Fruit fly (Drosophila melanogaster) whole organism, prepupa: Measurements from ENCODE around the gene SdhD.

Experiments used
- CG10631 ChIP-seq: fragments of 200-800 bp; sonication (Bioruptor generic); optimal IDR thresholded peaks from 2 replicates; lab custom pipeline; 2016; ENCODE audit warnings: missing biosample characterization, missing genetic modification characterization
- CG10669 ChIP-seq: fragments of 200-800 bp; sonication (Bioruptor generic); optimal IDR thresholded peaks from 3 replicates; lab custom pipeline; 2018; ENCODE audit warnings: missing biosample characterization, mild to moderate bottlenecking, missing genetic modification characterization, moderate library complexity
- CG11294 ChIP-seq: fragments of 200-800 bp; sonication (Bioruptor generic); IDR thresholded peaks from 2 replicates; pipeline ENCODE4 v1.3.6; 2022; ENCODE audit warnings: missing biosample characterization, missing genetic modification characterization
- CG11762 ChIP-seq: fragments of 200-800 bp; sonication (Bioruptor generic); optimal IDR thresholded peaks from 3 replicates; lab custom pipeline; 2016; ENCODE audit warnings: missing biosample characterization, missing genetic modification characterization; ENCODE audit not compliant: insufficient read depth
- CG11902 ChIP-seq: fragments of 200-800 bp; sonication (Bioruptor generic); optimal IDR thresholded peaks from 3 replicates; lab custom pipeline; 2016; ENCODE audit warnings: missing biosample characterization, missing genetic modification characterization
- CG1621 ChIP-seq: fragments of 200-800 bp; sonication (Bioruptor generic); optimal IDR thresholded peaks from 3 replicates; lab custom pipeline; 2018; ENCODE audit warnings: missing biosample characterization, mild to moderate bottlenecking, missing genetic modification characterization
- CG16779 ChIP-seq: fragments of 200-800 bp; sonication (Bioruptor generic); optimal IDR thresholded peaks from 3 replicates; lab custom pipeline; 2017; ENCODE audit warnings: missing biosample characterization, mild to moderate bottlenecking, missing genetic modification characterization
- CG3032 ChIP-seq: fragments of 200-800 bp; optimal IDR thresholded peaks from 2 replicates; lab custom pipeline; 2019; ENCODE audit warnings: missing biosample characterization, mild to moderate bottlenecking, missing genetic modification characterization, moderate library complexity
- CG31627 ChIP-seq: fragments of 200-800 bp; sonication (Bioruptor generic); optimal IDR thresholded peaks from 3 replicates; lab custom pipeline; 2016; ENCODE audit warnings: missing biosample characterization, missing genetic modification characterization
- CG32006 ChIP-seq: fragments of 200-800 bp; sonication (Bioruptor generic); optimal IDR thresholded peaks from 3 replicates; lab custom pipeline; 2017; ENCODE audit warnings: missing biosample characterization, mild to moderate bottlenecking, missing genetic modification characterization
- CG34406 ChIP-seq: fragments of 200-800 bp; sonication (Bioruptor generic); optimal IDR thresholded peaks from 3 replicates; lab custom pipeline; 2016; ENCODE audit warnings: missing biosample characterization, missing genetic modification characterization
- CG3919 ChIP-seq: fragments of 200-800 bp; sonication (Bioruptor generic); optimal IDR thresholded peaks from 3 replicates; lab custom pipeline; 2016; ENCODE audit warnings: missing biosample characterization, missing genetic modification characterization
- CG4318 ChIP-seq: fragments of 200-800 bp; sonication (Bioruptor generic); optimal IDR thresholded peaks from 3 replicates; lab custom pipeline; 2017; ENCODE audit warnings: missing biosample characterization, mild to moderate bottlenecking, missing genetic modification characterization
- CG6163 ChIP-seq: fragments of 200-800 bp; sonication (Bioruptor generic); IDR thresholded peaks from 3 replicates; pipeline ENCODE4 v1.3.6; 2022; ENCODE audit warnings: missing biosample characterization, missing genetic modification characterization
- CG6276 ChIP-seq: fragments of 200-800 bp; sonication (Bioruptor generic); optimal IDR thresholded peaks from 2 replicates; lab custom pipeline; 2017; ENCODE audit warnings: missing biosample characterization, mild to moderate bottlenecking, missing genetic modification characterization
- CG6808 ChIP-seq: fragments of 200-800 bp; sonication (Bioruptor generic); optimal IDR thresholded peaks from 3 replicates; lab custom pipeline; 2017; ENCODE audit warnings: missing biosample characterization, missing genetic modification characterization, mild to moderate bottlenecking, moderate library complexity, missing genetic modification reagents
- CG6854 ChIP-seq: fragments of 200-800 bp; sonication (Bioruptor generic); optimal IDR thresholded peaks from 2 replicates; lab custom pipeline; 2017; ENCODE audit warnings: missing biosample characterization, mild to moderate bottlenecking, missing genetic modification characterization
- CG7368 ChIP-seq: fragments of 200-800 bp; sonication (Bioruptor generic); optimal IDR thresholded peaks from 3 replicates; lab custom pipeline; 2016; ENCODE audit warnings: missing biosample characterization, missing genetic modification characterization
- CG8119 ChIP-seq: fragments of 200-800 bp; sonication (Bioruptor generic); IDR thresholded peaks from 3 replicates; pipeline ENCODE4 v1.3.6; 2022; ENCODE audit warnings: missing biosample characterization, missing genetic modification characterization
- CG8632 ChIP-seq: fragments of 200-800 bp; sonication (Bioruptor generic); optimal IDR thresholded peaks from 3 replicates; lab custom pipeline; 2016; ENCODE audit warnings: missing biosample characterization, missing genetic modification characterization
- CG9139 ChIP-seq: fragments of 200-800 bp; sonication (Bioruptor generic); optimal IDR thresholded peaks from 3 replicates; lab custom pipeline; 2017; ENCODE audit warnings: missing biosample characterization, mild to moderate bottlenecking, missing genetic modification characterization
- Eip75B ChIP-seq: fragments of 200-800 bp; sonication (Bioruptor generic); optimal IDR thresholded peaks from 3 replicates; lab custom pipeline; 2016; ENCODE audit warnings: missing biosample characterization, missing genetic modification characterization
- Eip93F ChIP-seq: fragments of 200-800 bp; sonication (Bioruptor generic); optimal IDR thresholded peaks from 2 replicates; lab custom pipeline; 2016; ENCODE audit warnings: missing biosample characterization, mild to moderate bottlenecking, missing genetic modification characterization
- Ets21C ChIP-seq: fragments of 200-800 bp; sonication (Bioruptor generic); optimal IDR thresholded peaks from 3 replicates; lab custom pipeline; 2016; ENCODE audit warnings: missing biosample characterization, missing genetic modification characterization
- Ets96B ChIP-seq: fragments of 200-800 bp; optimal IDR thresholded peaks from 2 replicates; lab custom pipeline; 2019; ENCODE audit warnings: missing biosample characterization, mild to moderate bottlenecking, missing genetic modification characterization, moderate library complexity
- Gug ChIP-seq: fragments of 200-800 bp; sonication (Bioruptor generic); IDR thresholded peaks from 2 replicates; pipeline ENCODE4 v1.3.6; 2022; ENCODE audit warnings: missing biosample characterization, missing genetic modification characterization
- Hr38 ChIP-seq: sonication (Bioruptor generic); optimal IDR thresholded peaks from 2 replicates; lab custom pipeline; 2016; ENCODE audit warnings: missing biosample characterization, missing genetic modification characterization
- Hr39 ChIP-seq: fragments of 200-800 bp; sonication (Bioruptor generic); optimal IDR thresholded peaks from 2 replicates; lab custom pipeline; 2016; ENCODE audit warnings: missing biosample characterization, missing genetic modification characterization
- Lpt ChIP-seq: fragments of 200-800 bp; sonication (Bioruptor generic); optimal IDR thresholded peaks from 3 replicates; lab custom pipeline; 2016; ENCODE audit warnings: missing biosample characterization, missing genetic modification characterization
- Met ChIP-seq: fragments of 200-800 bp; sonication (Bioruptor generic); optimal IDR thresholded peaks from 3 replicates; lab custom pipeline; 2016; ENCODE audit warnings: missing biosample characterization, missing genetic modification characterization
- OdsH ChIP-seq: fragments of 200-800 bp; sonication (Bioruptor generic); optimal IDR thresholded peaks from 3 replicates; lab custom pipeline; 2016; ENCODE audit warnings: missing biosample characterization, missing genetic modification characterization
- Smox ChIP-seq: fragments of 200-800 bp; sonication (Bioruptor generic); optimal IDR thresholded peaks from 3 replicates; lab custom pipeline; 2016; ENCODE audit warnings: missing biosample characterization, missing genetic modification characterization
- Sox102F ChIP-seq: fragments of 200-800 bp; sonication (Bioruptor generic); optimal IDR thresholded peaks from 2 replicates; lab custom pipeline; 2016; ENCODE audit warnings: missing biosample characterization, mild to moderate bottlenecking, missing genetic modification characterization
- Sox14 ChIP-seq: fragments of 200-800 bp; sonication (Bioruptor generic); optimal IDR thresholded peaks from 3 replicates; lab custom pipeline; 2016; ENCODE audit warnings: missing biosample characterization, missing genetic modification characterization
- Sox15 ChIP-seq: fragments of 200-800 bp; sonication (Bioruptor generic); optimal IDR thresholded peaks from 3 replicates; lab custom pipeline; 2016; ENCODE audit warnings: missing biosample characterization, missing genetic modification characterization
- achi ChIP-seq: fragments of 200-800 bp; sonication (Bioruptor generic); optimal IDR thresholded peaks from 3 replicates; lab custom pipeline; 2016; ENCODE audit warnings: missing biosample characterization, missing genetic modification characterization
- acj6 ChIP-seq: fragments of 200-800 bp; sonication (Bioruptor generic); optimal IDR thresholded peaks from 3 replicates; lab custom pipeline; 2016; ENCODE audit warnings: missing biosample characterization, missing genetic modification characterization
- cyc ChIP-seq: fragments of 200-800 bp; sonication (Bioruptor generic); optimal IDR thresholded peaks from 3 replicates; lab custom pipeline; 2016; ENCODE audit warnings: missing biosample characterization, missing genetic modification characterization
- dac ChIP-seq: fragments of 200-800 bp; sonication (Bioruptor generic); optimal IDR thresholded peaks from 2 replicates; lab custom pipeline; 2017; ENCODE audit warnings: missing biosample characterization, mild to moderate bottlenecking, missing genetic modification characterization
- dsx ChIP-seq: fragments of 200-800 bp; optimal IDR thresholded peaks from 3 replicates; lab custom pipeline; 2019; ENCODE audit warnings: missing biosample characterization, mild to moderate bottlenecking, missing genetic modification characterization, moderate library complexity; ENCODE audit not compliant: poor library complexity, severe bottlenecking
- eg ChIP-seq: fragments of 200-800 bp; sonication (Bioruptor generic); IDR thresholded peaks from 3 replicates; pipeline ENCODE4 v1.3.6; 2022; ENCODE audit warnings: missing biosample characterization, missing genetic modification characterization
- esn ChIP-seq: fragments of 200-800 bp; sonication (Bioruptor generic); optimal IDR thresholded peaks from 2 replicates; lab custom pipeline; 2016; ENCODE audit warnings: missing biosample characterization, mild to moderate bottlenecking, missing genetic modification characterization, moderate library complexity
- fd59A ChIP-seq: fragments of 200-800 bp; sonication (Bioruptor generic); optimal IDR thresholded peaks from 2 replicates; lab custom pipeline; 2017; ENCODE audit warnings: missing biosample characterization, mild to moderate bottlenecking, missing genetic modification characterization, missing genetic modification reagents
- fd85E ChIP-seq: fragments of 200-800 bp; sonication (Bioruptor generic); optimal IDR thresholded peaks from 3 replicates; lab custom pipeline; 2016; ENCODE audit warnings: missing biosample characterization, missing genetic modification characterization
- fkh ChIP-seq: fragments of 200-800 bp; sonication (Bioruptor generic); optimal IDR thresholded peaks from 3 replicates; lab custom pipeline; 2017; ENCODE audit warnings: missing biosample characterization, mild to moderate bottlenecking, missing genetic modification characterization, moderate library complexity
- lz ChIP-seq: fragments of 200-800 bp; sonication (Bioruptor generic); optimal IDR thresholded peaks from 3 replicates; lab custom pipeline; 2016; ENCODE audit warnings: missing biosample characterization, missing genetic modification characterization
- net ChIP-seq: fragments of 200-800 bp; sonication (Bioruptor generic); optimal IDR thresholded peaks from 3 replicates; lab custom pipeline; 2016; ENCODE audit warnings: missing biosample characterization, missing genetic modification characterization
- pdm3 ChIP-seq: fragments of 200-800 bp; sonication (Bioruptor generic); optimal IDR thresholded peaks from 3 replicates; lab custom pipeline; 2016; ENCODE audit warnings: missing biosample characterization, missing genetic modification characterization
- salr ChIP-seq, 2 experiments: fragments of 200-800 bp; sonication (Bioruptor generic); optimal IDR thresholded peaks; 3 replicates each; lab custom pipeline; 2016 to 2018; ENCODE audit warnings: missing biosample characterization in 2 of 2, missing genetic modification characterization in 2 of 2, mild to moderate bottlenecking in 1 of 2
- ss ChIP-seq, 2 experiments: fragments of 200-800 bp; sonication (Bioruptor generic); optimal IDR thresholded peaks; 2 replicates in 1 of 2; 3 replicates in 1 of 2; lab custom pipeline; 2017 to 2018; ENCODE audit warnings: mild to moderate bottlenecking in 2 of 2, missing biosample characterization in 2 of 2, missing genetic modification characterization in 2 of 2, moderate library complexity in 1 of 2
- svp ChIP-seq: fragments of 200-800 bp; sonication (Bioruptor generic); peaks from one replicate; lab custom pipeline; 2016; ENCODE audit warnings: missing biosample characterization, missing genetic modification characterization
- topi ChIP-seq: fragments of 200-800 bp; sonication (Bioruptor generic); optimal IDR thresholded peaks from 3 replicates; lab custom pipeline; 2016; ENCODE audit warnings: missing biosample characterization, missing genetic modification characterization
- vri ChIP-seq: fragments of 200-800 bp; sonication (Bioruptor generic); optimal IDR thresholded peaks from 3 replicates; lab custom pipeline; 2016; ENCODE audit warnings: missing biosample characterization, mild to moderate bottlenecking, missing genetic modification characterization

The SdhD gene

dm6 chr3R:23728086-23728485, 32.3 kb downstream of the SdhD start:
- no peak for TF ChIP-seq fd59A (GFP tag; lab: Kevin White, UChicago)
- no peak for TF ChIP-seq CG6854 (GFP tag; lab: Kevin White, UChicago)
- TF ChIP-seq CG8632 (GFP tag; lab: Kevin White, UChicago): no peak
- no peak for TF ChIP-seq Sox102F
- TF ChIP-seq cyc (GFP tag; lab: Kevin White, UChicago): no peak
- peak; percentile 8 for TF ChIP-seq CG1621 (tag; lab: Kevin White, UChicago)
- no peak for TF ChIP-seq pdm3 (GFP tag; lab: Kevin White, UChicago)
- no peak for TF ChIP-seq CG3919 (GFP tag; lab: Kevin White, UChicago)
- TF ChIP-seq CG8119 (GFP tag; lab: Robert Waterston, UW): peak; percentile 74; the same call in 2 of the 3 replicates
- peak; percentile 65 for TF ChIP-seq CG6808 (GFP tag; lab: Kevin White, UChicago)
- no peak for TF ChIP-seq Ets21C (GFP tag; lab: Kevin White, UChicago)
- TF ChIP-seq svp (GFP tag; lab: Kevin White, UChicago): peak; percentile 74
- TF ChIP-seq CG3032 (tag; lab: Kevin White, UChicago): peak; percentile 27
- peak; percentile 10 for TF ChIP-seq achi (GFP tag; lab: Kevin White, UChicago)
- TF ChIP-seq OdsH (GFP tag; lab: Kevin White, UChicago): no peak
- TF ChIP-seq CG11762: no peak
- peak; percentile 21 for TF ChIP-seq CG32006 (GFP tag; lab: Kevin White, UChicago)
- peak; percentile 10 for TF ChIP-seq Lpt (GFP tag; lab: Kevin White, UChicago)
- TF ChIP-seq fd85E (GFP tag; lab: Kevin White, UChicago): no peak
- TF ChIP-seq acj6 (GFP tag; lab: Kevin White, UChicago): no peak
- TF ChIP-seq CG31627 (GFP tag; lab: Kevin White, UChicago): no peak
- TF ChIP-seq fkh: peak; percentile 12
- no peak for TF ChIP-seq salr (GFP tag; optimal IDR thresholded peaks at IDR 0.05; lab: Kevin White, UChicago)
- no peak for TF ChIP-seq dac (GFP tag; lab: Kevin White, UChicago)
- TF ChIP-seq CG34406 (GFP tag; lab: Kevin White, UChicago): no peak
- no peak for TF ChIP-seq Met (GFP tag; lab: Kevin White, UChicago)
- TF ChIP-seq eg (GFP tag; lab: Robert Waterston, UW): peak; percentile 78
- TF ChIP-seq CG6163 (GFP tag; lab: Robert Waterston, UW): peak; percentile 81
- no peak for TF ChIP-seq topi (GFP tag; lab: Kevin White, UChicago)
- no peak for TF ChIP-seq CG10631
- peak; percentile 16 for TF ChIP-seq Ets96B (tag; lab: Kevin White, UChicago)
- no peak for TF ChIP-seq CG7368 (GFP tag; lab: Kevin White, UChicago)
- no peak for TF ChIP-seq Gug (GFP tag; lab: Robert Waterston, UW)
- TF ChIP-seq Hr39 (GFP tag; lab: Kevin White, UChicago): no peak
- TF ChIP-seq CG10669: peak; percentile 44
- TF ChIP-seq Smox (GFP tag; lab: Kevin White, UChicago): no peak
- no peak for TF ChIP-seq lz
- TF ChIP-seq Eip93F (GFP tag; lab: Kevin White, UChicago): peak; percentile 1
- TF ChIP-seq dsx (GFP tag; lab: Kevin White, UChicago): peak; percentile 46
- TF ChIP-seq CG11294: no peak
- peak; percentile 66 for TF ChIP-seq CG16779 (tag; lab: Kevin White, UChicago)
- TF ChIP-seq CG9139 (GFP tag; lab: Kevin White, UChicago): peak; percentile 61
- peak; percentile 16 for TF ChIP-seq Eip75B (GFP tag; lab: Kevin White, UChicago)
- TF ChIP-seq Sox14 (GFP tag; lab: Kevin White, UChicago): no peak
- no peak for TF ChIP-seq CG11902
- peak; percentile 60 to 77 for TF ChIP-seq ss (GFP tag; optimal IDR thresholded peaks at IDR 0.05; lab: Kevin White, UChicago)
- TF ChIP-seq vri (GFP tag; lab: Kevin White, UChicago): no peak
- peak; percentile 49 for TF ChIP-seq CG6276
- TF ChIP-seq net (GFP tag; lab: Kevin White, UChicago): peak; percentile 33
- no peak for TF ChIP-seq esn (GFP tag; lab: Kevin White, UChicago)
- TF ChIP-seq Hr38: no peak
- no peak for TF ChIP-seq CG4318 (GFP tag; lab: Kevin White, UChicago)
- TF ChIP-seq Sox15: no peak
